Fruit fly (Drosophila melanogaster) whole organism, wandering third instar larva: ENCODE results near the gene Jhbp5.

ENCODE experiments used
- Abd-B ChIP-seq: fragments of >200 bp; optimal IDR thresholded peaks from 2 replicates; lab custom pipeline; 2017; ENCODE audit warnings: missing biosample characterization, missing genetic modification characterization
- CG9705 ChIP-seq: fragments of 200-800 bp; sonication (Bioruptor generic); optimal IDR thresholded peaks from 2 replicates; lab custom pipeline; 2018; ENCODE audit warnings: missing biosample characterization, mild to moderate bottlenecking, missing genetic modification characterization
- CrebA ChIP-seq: fragments of 200-800 bp; sonication (Bioruptor generic); optimal IDR thresholded peaks from 2 replicates; lab custom pipeline; 2016; ENCODE audit warnings: missing biosample characterization, mild to moderate bottlenecking, missing genetic modification characterization, borderline replicate concordance
- Dfd ChIP-seq: fragments of >200 bp; optimal IDR thresholded peaks from 2 replicates; lab custom pipeline; 2017; ENCODE audit warnings: missing biosample characterization, missing genetic modification characterization
- Dif ChIP-seq: fragments of 200-275, 200-300 bp; sonication (Bioruptor generic); optimal IDR thresholded peaks from 2 replicates; lab custom pipeline; 2018; ENCODE audit warnings: missing biosample characterization, missing genetic modification characterization; ENCODE audit not compliant: partially characterized antibody
- GATAd ChIP-seq: sonication (Bioruptor generic); optimal IDR thresholded peaks from 2 replicates; lab custom pipeline; 2016; ENCODE audit warnings: missing biosample characterization, missing genetic modification characterization
- HLH106 ChIP-seq: fragments of 200-800 bp; optimal IDR thresholded peaks from 3 replicates; lab custom pipeline; 2019; ENCODE audit warnings: missing biosample characterization, mild to moderate bottlenecking, missing genetic modification characterization, moderate library complexity
- Hr78 ChIP-seq: fragments of >200 bp; optimal IDR thresholded peaks from 2 replicates; lab custom pipeline; 2017; ENCODE audit warnings: missing biosample characterization, missing genetic modification characterization
- Hr83 ChIP-seq: fragments of 200-300 bp; sonication (Bioruptor generic); optimal IDR thresholded peaks from 2 replicates; lab custom pipeline; 2016; ENCODE audit warnings: missing biosample characterization, mild to moderate bottlenecking, missing genetic modification characterization, moderate library complexity; ENCODE audit not compliant: poor library complexity, severe bottlenecking
- Jra ChIP-seq: sonication (Bioruptor generic); optimal IDR thresholded peaks from 2 replicates; lab custom pipeline; 2016; ENCODE audit warnings: missing biosample characterization, missing genetic modification characterization
- Mio ChIP-seq: sonication (Bioruptor generic); optimal IDR thresholded peaks from 2 replicates; lab custom pipeline; 2016; ENCODE audit warnings: missing biosample characterization, missing genetic modification characterization
- Myc ChIP-seq: fragments of >200 bp; optimal IDR thresholded peaks from 2 replicates; lab custom pipeline; 2017
- N ChIP-seq: fragments of >200 bp; optimal IDR thresholded peaks from 2 replicates; lab custom pipeline; 2018; ENCODE audit warnings: missing biosample characterization, missing external identifiers, missing genetic modification characterization
- OdsH ChIP-seq: fragments of 200-800 bp; sonication (Bioruptor generic); optimal IDR thresholded peaks from 2 replicates; lab custom pipeline; 2016; ENCODE audit warnings: missing biosample characterization, mild to moderate bottlenecking, missing genetic modification characterization
- Rel ChIP-seq, 2 experiments: fragments of 200-800 bp; sonication (Bioruptor generic) in 1 of 2; optimal IDR thresholded peaks; 2 replicates in 1 of 2; 3 replicates in 1 of 2; lab custom pipeline; 2016 to 2019; ENCODE audit warnings: mild to moderate bottlenecking in 2 of 2, missing biosample characterization in 2 of 2, missing genetic modification characterization in 2 of 2, moderate library complexity in 1 of 2
- Sp1 ChIP-seq: fragments of 200-800 bp; sonication (Bioruptor generic); optimal IDR thresholded peaks from 3 replicates; lab custom pipeline; 2019; ENCODE audit warnings: missing biosample characterization, mild to moderate bottlenecking, missing genetic modification characterization, moderate library complexity
- Vsx2 ChIP-seq: fragments of 200-300, 225-300 bp; sonication (Bioruptor generic); optimal IDR thresholded peaks from 2 replicates; lab custom pipeline; 2018; ENCODE audit warnings: missing biosample characterization, missing genetic modification characterization; ENCODE audit not compliant: partially characterized antibody
- br ChIP-seq: fragments of 200-800 bp; sonication (Bioruptor generic); optimal IDR thresholded peaks from 2 replicates; lab custom pipeline; 2016; ENCODE audit warnings: missing biosample characterization, missing genetic modification characterization
- brk ChIP-seq: fragments of 200-800 bp; sonication (Bioruptor generic); optimal IDR thresholded peaks from 2 replicates; lab custom pipeline; 2016; ENCODE audit warnings: missing biosample characterization, mild to moderate bottlenecking, missing genetic modification characterization
- dl ChIP-seq, 2 experiments: fragments of 175-275, 200-275 bp in 1 of 2; fragments of 200-275 bp in 1 of 2; sonication (Bioruptor generic); optimal IDR thresholded peaks; lab custom pipeline; 2018; ENCODE audit warnings: mild to moderate bottlenecking in 2 of 2, missing biosample characterization in 2 of 2, missing genetic modification characterization in 2 of 2, moderate library complexity in 2 of 2; ENCODE audit not compliant: partially characterized antibody in 2 of 2, insufficient read depth in 1 of 2
- dmrt93B ChIP-seq: fragments of 200-800 bp; sonication (Bioruptor generic); optimal IDR thresholded peaks from 2 replicates; lab custom pipeline; 2018; ENCODE audit warnings: missing biosample characterization, mild to moderate bottlenecking, missing genetic modification characterization
- dsf ChIP-seq: sonication (Bioruptor generic); optimal IDR thresholded peaks from 2 replicates; lab custom pipeline; 2016; ENCODE audit warnings: missing biosample characterization, missing genetic modification characterization, borderline replicate concordance
- ey ChIP-seq: fragments of 200-800 bp; sonication (Bioruptor generic); optimal IDR thresholded peaks from 2 replicates; lab custom pipeline; 2016; ENCODE audit warnings: missing biosample characterization, missing genetic modification characterization
- h ChIP-seq: fragments of 200-800 bp; sonication (Bioruptor generic); optimal IDR thresholded peaks from 3 replicates; lab custom pipeline; 2016; ENCODE audit warnings: missing biosample characterization, mild to moderate bottlenecking, missing genetic modification characterization
- pan ChIP-seq: fragments of >200 bp; optimal IDR thresholded peaks from 2 replicates; lab custom pipeline; 2017
- psq ChIP-seq: fragments of 200-800 bp; sonication (Bioruptor generic); optimal IDR thresholded peaks from 3 replicates; lab custom pipeline; 2017; ENCODE audit warnings: missing biosample characterization, mild to moderate bottlenecking, missing genetic modification characterization, moderate library complexity
- rgr ChIP-seq: fragments of 200-800 bp; sonication (Bioruptor generic); optimal IDR thresholded peaks from 3 replicates; lab custom pipeline; 2016; ENCODE audit warnings: missing biosample characterization, mild to moderate bottlenecking, missing genetic modification characterization
- sage ChIP-seq: fragments of 200-800 bp; sonication (Bioruptor generic); optimal IDR thresholded peaks from 2 replicates; lab custom pipeline; 2016; ENCODE audit warnings: missing biosample characterization, mild to moderate bottlenecking, missing genetic modification characterization
- tai ChIP-seq: sonication (Bioruptor generic); optimal IDR thresholded peaks from 2 replicates; lab custom pipeline; 2016; ENCODE audit warnings: missing biosample characterization, missing genetic modification characterization
- woc ChIP-seq: sonication (Bioruptor generic); optimal IDR thresholded peaks from 2 replicates; lab custom pipeline; 2016; ENCODE audit warnings: missing biosample characterization, mild to moderate bottlenecking, missing genetic modification characterization

Gene Jhbp5

DNA sequence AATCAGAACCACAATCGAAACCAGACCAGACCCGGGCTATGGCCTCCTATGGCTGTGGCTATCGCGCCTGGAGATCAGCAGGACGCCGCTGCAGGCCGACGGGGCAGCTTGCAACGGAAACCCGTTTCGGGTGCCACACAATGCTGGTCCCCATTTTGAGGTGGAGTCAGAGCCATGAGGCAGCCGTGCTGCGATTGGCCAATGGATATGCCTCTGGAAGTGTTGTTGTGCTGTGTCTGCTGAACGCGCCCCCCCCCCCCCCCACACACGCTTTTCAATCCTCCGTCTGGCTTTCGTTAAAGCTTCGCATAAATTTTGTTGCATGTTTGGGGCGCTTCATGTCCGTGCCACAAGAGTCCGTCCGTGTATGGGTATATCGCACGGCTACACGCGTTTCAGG, 21.8 kb downstream of the Jhbp5 start:
- peak; percentile 18 for TF ChIP-seq Dif
- TF ChIP-seq h (GFP tag; lab: Kevin White, UChicago) = no peak
- TF ChIP-seq Abd-B (GFP tag; lab: Kevin White, UChicago) = no peak
- TF ChIP-seq CrebA = no peak

DNA sequence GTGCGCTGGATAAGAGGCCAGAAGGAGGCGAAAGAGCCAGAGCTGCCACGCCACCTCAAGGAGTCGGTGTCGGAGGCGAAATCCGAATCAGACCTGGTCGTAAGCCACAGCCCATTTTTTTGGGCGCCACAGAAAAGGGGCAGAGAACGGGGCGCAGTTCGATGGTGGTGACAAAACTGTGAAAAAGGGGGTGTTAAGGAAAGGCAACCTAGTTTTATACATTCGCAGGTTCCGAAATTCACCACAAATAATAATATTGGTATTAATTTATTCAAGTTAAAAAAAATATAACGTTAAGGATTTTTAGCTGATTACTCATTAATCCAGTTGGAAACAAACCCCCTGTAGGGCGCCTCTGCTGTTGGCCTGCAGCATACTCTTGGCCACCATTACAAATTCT, 22.3 kb downstream of the Jhbp5 start:
- TF ChIP-seq brk (no peak), OdsH (GFP tag; lab: Kevin White, UChicago) (no peak), dmrt93B (GFP tag; lab: Kevin White, UChicago) (no peak), CG9705 (GFP tag; lab: Kevin White, UChicago) (no peak), Myc (lab: Kevin White, UChicago) (no peak), Hr78 (GFP tag; lab: Kevin White, UChicago) (no peak)

DNA sequence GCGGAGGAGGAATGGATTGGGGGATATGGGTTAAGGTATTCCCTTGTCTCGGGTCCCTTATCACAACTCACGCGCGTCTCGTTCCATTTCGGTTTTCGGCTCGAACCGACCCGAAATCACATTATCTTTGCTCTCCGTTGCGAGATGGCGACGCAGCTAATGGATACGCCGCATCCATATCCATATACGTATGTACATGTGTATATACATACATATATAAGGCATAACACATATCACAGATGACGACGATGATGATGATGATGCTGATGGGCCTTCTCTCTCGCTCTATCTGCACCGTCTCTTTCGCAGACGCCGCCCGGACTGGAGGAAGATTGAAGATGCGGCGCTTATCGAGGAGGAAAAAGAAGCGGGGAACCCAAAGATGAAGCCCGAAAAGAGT, 23.9 kb downstream of the Jhbp5 start:
- TF ChIP-seq brk = no peak
- TF ChIP-seq Abd-B (GFP tag; lab: Kevin White, UChicago) = no peak
- no peak for TF ChIP-seq rgr
- TF ChIP-seq CG9705 (GFP tag; lab: Kevin White, UChicago) = no peak
- TF ChIP-seq psq (GFP tag; lab: Kevin White, UChicago) = no peak
- TF ChIP-seq Vsx2 (GFP tag; lab: Kevin White, UChicago) = no peak
- TF ChIP-seq tai (GFP tag; lab: Kevin White, UChicago) = no peak
- no peak for TF ChIP-seq GATAd
- TF ChIP-seq pan (lab: Kevin White, UChicago) = no peak
- TF ChIP-seq, all 38 proteins: peak for 0

DNA sequence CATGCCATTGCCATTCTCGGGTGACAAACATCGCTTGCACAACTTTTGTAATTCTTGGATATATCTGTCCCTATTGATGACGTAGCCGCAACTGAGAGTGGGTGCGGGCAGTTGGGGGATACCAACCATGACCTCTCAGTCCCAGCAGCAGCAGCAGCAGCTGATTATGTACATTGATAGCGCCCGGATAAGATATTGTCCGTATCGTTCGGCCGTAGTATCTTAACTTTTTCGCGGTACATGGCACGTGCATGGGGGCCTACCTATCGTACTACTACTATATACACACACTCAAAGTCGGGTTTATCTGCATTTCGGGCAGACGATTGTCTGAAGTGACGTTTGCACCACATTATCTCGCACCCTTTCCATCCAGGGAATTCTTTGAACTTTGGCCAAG, 31.4 kb downstream of the Jhbp5 start:
- TF ChIP-seq h (GFP tag; lab: Kevin White, UChicago) (peak; percentile 18), ey (GFP tag; lab: Kevin White, UChicago) (no peak)

DNA sequence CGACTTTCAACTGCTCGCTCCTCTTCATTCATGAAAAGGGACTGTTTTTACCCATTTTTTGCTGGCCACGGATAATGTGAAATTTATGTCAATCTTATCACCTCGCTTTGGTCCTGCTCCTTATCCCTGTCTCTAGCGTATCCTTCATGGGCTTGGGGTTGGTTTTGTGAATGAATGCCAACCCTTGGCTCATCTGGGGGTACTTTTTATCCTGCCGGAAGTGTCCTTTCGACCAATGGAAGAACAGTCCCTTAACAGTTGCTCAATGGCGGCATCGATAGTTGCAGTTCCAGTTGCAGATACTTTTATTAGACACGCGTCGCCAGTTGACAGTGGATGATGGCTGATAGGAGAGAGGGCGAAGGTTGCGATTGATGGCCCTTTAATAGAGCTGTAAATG, 32.4 kb downstream of the Jhbp5 start:
- TF ChIP-seq Dfd (GFP tag; lab: Kevin White, UChicago) = no peak
- no peak for TF ChIP-seq woc (GFP tag; lab: Kevin White, UChicago)
- TF ChIP-seq sage (GFP tag; lab: Kevin White, UChicago) = no peak
- no peak for TF ChIP-seq Vsx2 (GFP tag; lab: Kevin White, UChicago)
- TF ChIP-seq br = no peak
- TF ChIP-seq GATAd = no peak
- no peak for TF ChIP-seq dsf (GFP tag; lab: Kevin White, UChicago)
- TF ChIP-seq Abd-B (GFP tag; lab: Kevin White, UChicago) = no peak
- TF ChIP-seq psq (GFP tag; lab: Kevin White, UChicago) = no peak

DNA sequence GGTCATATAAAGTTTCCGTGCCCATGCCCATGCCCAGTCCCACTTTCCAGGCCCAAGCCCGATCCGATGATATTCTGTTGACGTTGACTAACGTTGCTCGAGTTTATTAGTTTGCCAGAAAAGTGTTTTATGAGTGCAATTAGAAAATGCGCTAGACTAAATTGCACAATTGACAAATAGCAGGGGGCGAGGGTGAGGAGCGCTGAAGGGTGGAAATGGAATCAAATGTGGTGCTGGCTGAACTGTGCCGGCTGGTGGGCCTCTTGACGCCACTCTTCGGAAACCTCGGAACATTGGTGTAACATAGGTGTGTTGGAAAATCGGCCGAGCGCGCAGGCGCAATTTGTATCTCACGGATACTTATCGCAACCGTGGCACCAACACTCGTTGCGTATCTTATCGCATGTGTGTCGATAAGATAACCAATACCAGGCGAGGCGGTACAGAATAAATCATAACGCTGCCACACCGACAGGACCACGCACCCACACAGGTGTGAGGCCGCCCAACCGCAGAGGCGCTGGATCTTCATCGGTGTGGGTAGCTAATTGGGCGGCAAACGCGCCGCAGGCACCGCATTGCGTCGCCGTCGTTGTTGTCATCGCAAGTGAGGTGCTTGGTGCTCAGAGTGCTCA, 34.1 kb downstream of the Jhbp5 start:
- TF ChIP-seq HLH106 (tag; lab: Kevin White, UChicago) (no peak), Jra (GFP tag; lab: Kevin White, UChicago) (peak; percentile 18), N (GFP tag; lab: Kevin White, UChicago) (peak; percentile 39), CG9705 (GFP tag; lab: Kevin White, UChicago) (no peak), dl (GFP tag; optimal IDR thresholded peaks at IDR 0.05; lab: Kevin White, UChicago; ENCODE audit: insufficient read depth in 1 of 2, partially characterized antibody in 2 of 2) (peak in 1 of 2 experiments; percentile 24), Rel (GFP tag; optimal IDR thresholded peaks at IDR 0.05; lab: Kevin White, UChicago) (no peak), Rel (tag; optimal IDR thresholded peaks at IDR 0.05; lab: Kevin White, UChicago) (peak; percentile 63), GATAd (no peak), br (peak; percentile 38), Mio (GFP tag; lab: Kevin White, UChicago) (no peak), Sp1 (GFP tag; lab: Kevin White, UChicago) (peak; percentile 12), Vsx2 (GFP tag; lab: Kevin White, UChicago) (peak; percentile 70), h (GFP tag; lab: Kevin White, UChicago) (peak; percentile 54), Hr83 (GFP tag; lab: Kevin White, UChicago) (no peak), OdsH (GFP tag; lab: Kevin White, UChicago) (no peak)
- TF ChIP-seq, all 38 proteins: peak for 8
